Worm (Caenorhabditis elegans): ENCODE data around the gene srv-27.

DNA sequence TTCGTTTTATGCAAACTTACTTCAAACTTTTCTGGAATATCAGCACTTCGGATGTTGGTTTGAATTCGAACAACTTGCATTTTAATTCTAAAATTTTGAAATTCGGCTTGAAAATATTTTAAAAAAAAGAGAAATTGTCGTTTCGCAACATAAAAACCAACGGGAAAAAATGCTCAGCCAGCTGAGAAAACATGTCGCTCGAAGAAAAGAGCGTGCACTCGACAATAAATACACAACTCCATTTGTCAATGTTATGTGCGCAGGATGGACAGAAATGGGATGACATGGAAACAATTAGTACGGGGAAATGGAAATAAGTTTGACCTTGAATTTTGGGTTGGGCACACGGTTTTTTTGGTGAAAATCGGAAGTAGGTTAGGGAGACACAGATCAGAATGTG is 37.8 kb upstream of the srv-27 start, which contains the start of gene mif-4:
- TF ChIP-seq fax-1 (tag; optimal IDR thresholded peaks at IDR 0.05) (no peak), hlh-30 (tag; optimal IDR thresholded peaks at IDR 0.05; ENCODE audit: insufficient read depth) (no peak), hlh-8 (tag; optimal IDR thresholded peaks at IDR 0.05) (no peak), ceh-48 (tag; optimal IDR thresholded peaks at IDR 0.05) (no peak), F13H6.1 (tag; optimal IDR thresholded peaks at IDR 0.05) (no peak), zip-5 (tag; optimal IDR thresholded peaks at IDR 0.05) (no peak), K02D7.2 (tag; optimal IDR thresholded peaks at IDR 0.05) (no peak), ceh-14 (tag; optimal IDR thresholded peaks at IDR 0.05) (no peak), nhr-232 (tag; optimal IDR thresholded peaks at IDR 0.05) (no peak), rnt-1 (tag; optimal IDR thresholded peaks at IDR 0.05) (no peak), pha-4 (tag; optimal IDR thresholded peaks at IDR 0.05) (no peak), ceh-22 (tag; optimal IDR thresholded peaks at IDR 0.05) (no peak), fkh-10 (GFP tag; optimal IDR thresholded peaks at IDR 0.05) (no peak), Y22D7AL.16 (tag; optimal IDR thresholded peaks at IDR 0.05) (no peak)

Measured in whole organism, late embryonic.